Fruit fly (Drosophila melanogaster): ENCODE results near the gene CG4360.
A peak's percentile ranks its signal among the peaks of the same experiment; 100 is the strongest.

Gene CG4360

dm6 chr3R:20291594-20291993 is 36.2 kb downstream of the CG4360 start (continued):
- TF ChIP-seq CG10274 (GFP tag; optimal IDR thresholded peaks at IDR 0.05) (peak; percentile 82), phol (tag; optimal IDR thresholded peaks at IDR 0.05) (peak; percentile 13), Gsc (GFP tag; IDR thresholded peaks at IDR 0.05) (no peak), wek (GFP tag; optimal IDR thresholded peaks at IDR 0.05) (no peak), CG10462 (GFP tag; optimal IDR thresholded peaks at IDR 0.05) (no peak), Kr (GFP tag; optimal IDR thresholded peaks at IDR 0.05) (no peak), Nf-YC (tag; optimal IDR thresholded peaks at IDR 0.05) (no peak), CG10431 (GFP tag; optimal IDR thresholded peaks at IDR 0.05) (no peak), tup (GFP tag; optimal IDR thresholded peaks at IDR 0.05) (no peak), caup (GFP tag; optimal IDR thresholded peaks at IDR 0.05; ENCODE audit: severe bottlenecking) (no peak), vvl (GFP tag; IDR thresholded peaks at IDR 0.05) (no peak), Dfd (GFP tag; optimal IDR thresholded peaks at IDR 0.05) (no peak), Dad (GFP tag; optimal IDR thresholded peaks at IDR 0.05) (no peak), sc (optimal IDR thresholded peaks at IDR 0.05) (no peak), sc (GFP tag; optimal IDR thresholded peaks at IDR 0.05) (no peak), CG14710 (tag; optimal IDR thresholded peaks at IDR 0.05) (peak; percentile 9), lola (GFP tag; optimal IDR thresholded peaks at IDR 0.05) (peak in 1 of 3 experiments; percentile 54), tgo (GFP tag; IDR thresholded peaks at IDR 0.05) (no peak), bowl (GFP tag; IDR thresholded peaks at IDR 0.05) (no peak), dmrt11E (tag; optimal IDR thresholded peaks at IDR 0.05) (peak; percentile 56), gem (tag; optimal IDR thresholded peaks at IDR 0.05) (peak; percentile 16), fd3F (GFP tag; optimal IDR thresholded peaks at IDR 0.05) (no peak)

dm6 chr3R:20291106-20291505 is 36.7 kb downstream of the CG4360 start:
- TF ChIP-seq Stat92E (GFP tag; optimal IDR thresholded peaks at IDR 0.05) (peak in 1 of 3 experiments; percentile 62), tup (GFP tag; optimal IDR thresholded peaks at IDR 0.05) (no peak), zen (tag; optimal IDR thresholded peaks at IDR 0.05) (peak; percentile 81), vvl (GFP tag; IDR thresholded peaks at IDR 0.05) (peak; percentile 33; the same call in 1 of the 2 replicates), CG17385 (GFP tag; optimal IDR thresholded peaks at IDR 0.05) (no peak), oc (tag; optimal IDR thresholded peaks at IDR 0.05) (peak; percentile 82), CG17802 (tag; optimal IDR thresholded peaks at IDR 0.05) (no peak), C15 (GFP tag; IDR thresholded peaks at IDR 0.05) (no peak), CG10274 (GFP tag; optimal IDR thresholded peaks at IDR 0.05) (peak; percentile 84), CG6254 (GFP tag; optimal IDR thresholded peaks at IDR 0.05) (no peak), Hr78 (GFP tag; optimal IDR thresholded peaks at IDR 0.05) (peak in 1 of 2 experiments; percentile 86), Awh (GFP tag; IDR thresholded peaks at IDR 0.05) (0 out of 2 replicates have a peak, but pooled peaks have one; percentile 23), sd (tag; optimal IDR thresholded peaks at IDR 0.05) (peak; percentile 67), D (optimal IDR thresholded peaks at IDR 0.05) (no peak), D (GFP tag; optimal IDR thresholded peaks at IDR 0.05) (no peak), MESR4 (GFP tag; optimal IDR thresholded peaks at IDR 0.05) (no peak), kni (GFP tag; optimal IDR thresholded peaks at IDR 0.05) (peak; percentile 82), ato (GFP tag; IDR thresholded peaks at IDR 0.05; ENCODE audit: partially characterized antibody) (no peak), CG17612 (GFP tag; IDR thresholded peaks at IDR 0.05) (no peak), CG6683 (GFP tag; optimal IDR thresholded peaks at IDR 0.05) (no peak), CG11723 (GFP tag; optimal IDR thresholded peaks at IDR 0.05) (no peak), CG10321 (GFP tag; IDR thresholded peaks at IDR 0.05) (peak; percentile 50), cad (GFP tag; optimal IDR thresholded peaks at IDR 0.05) (peak; percentile 98), CG33213 (GFP tag; optimal IDR thresholded peaks at IDR 0.05) (no peak), abd-A (tag; optimal IDR thresholded peaks at IDR 0.05) (peak; percentile 70), Lim3 (GFP tag; IDR thresholded peaks at IDR 0.05) (no peak), CG15479 (GFP tag; optimal IDR thresholded peaks at IDR 0.05) (peak; percentile 43), CG7963 (GFP tag; IDR thresholded peaks at IDR 0.05; ENCODE audit: partially characterized antibody) (no peak), CG1647 (GFP tag; optimal IDR thresholded peaks at IDR 0.05) (no peak), CG12104 (GFP tag; optimal IDR thresholded peaks at IDR 0.05) (no peak)

Measured in whole organism, embryonic.